Worm (Caenorhabditis elegans) whole organism, young adult: ENCODE results near the gene ceh-23.

Source experiments
- B0261.1 ChIP-seq: sonication (generic microtip); optimal IDR thresholded peaks from 2 replicates; lab custom pipeline; 2016; ENCODE audit warnings: mild to moderate bottlenecking, missing genetic modification characterization, moderate library complexity, missing compliant biosample characterization
- K11D2.4 ChIP-seq: fragments of 200-800 bp; sonication (Bioruptor generic); IDR thresholded peaks from 2 replicates; pipeline ENCODE4 v1.3.6; 2022; ENCODE audit warnings: missing genetic modification reagents, missing genetic modification characterization, missing compliant biosample characterization
- attf-6 ChIP-seq: fragments of 200-800 bp; sonication (Bioruptor generic); IDR thresholded peaks from 2 replicates; pipeline ENCODE4 v1.3.6; 2022; ENCODE audit warnings: missing genetic modification reagents, missing genetic modification characterization, missing compliant biosample characterization
- ets-4 ChIP-seq: fragments of 200-800 bp; sonication (Bioruptor generic); optimal IDR thresholded peaks from 2 replicates; lab custom pipeline; 2018; ENCODE audit warnings: mild to moderate bottlenecking, missing genetic modification characterization, missing compliant biosample characterization
- hrde-1 ChIP-seq: sonication (generic microtip); optimal IDR thresholded peaks from 2 replicates; lab custom pipeline; 2016; ENCODE audit warnings: missing genetic modification characterization, mild to moderate bottlenecking, missing compliant biosample characterization, moderate library complexity, missing genotype, missing genetic modification reagents, borderline replicate concordance
- madf-3 ChIP-seq: fragments of 200-800 bp; sonication (Bioruptor generic); IDR thresholded peaks from 2 replicates; pipeline ENCODE4 v1.3.6; 2022; ENCODE audit warnings: missing genetic modification reagents, missing genetic modification characterization, missing compliant biosample characterization
- nfyb-1 ChIP-seq: fragments of 200-800 bp; sonication (Bioruptor generic); IDR thresholded peaks from 2 replicates; pipeline ENCODE4 v1.3.6; 2022; ENCODE audit warnings: missing genetic modification reagents, missing genetic modification characterization, missing compliant biosample characterization
- pha-4 ChIP-seq: fragments of 150-350 bp; sonication (generic microtip); optimal IDR thresholded peaks from 2 replicates; lab custom pipeline; 2014; ENCODE audit warnings: missing biosample characterization, missing genetic modification reagents, missing genetic modification characterization
- snpc-1.3 ChIP-seq: sonication (generic microtip); optimal IDR thresholded peaks from 2 replicates; lab custom pipeline; 2017; ENCODE audit warnings: missing genetic modification characterization, mild to moderate bottlenecking, missing compliant biosample characterization, antibody characterized with exemption, moderate library complexity, missing genotype, missing genetic modification reagents; ENCODE audit not compliant: insufficient read depth
- snpc-4 ChIP-seq, 5 experiments: fragments of 150-350 bp in 1 of 5; sonication (generic microtip) in 4 of 5; optimal IDR thresholded peaks; 2 replicates each; lab custom pipeline; 2014 to 2018; ENCODE audit warnings: missing genetic modification characterization in 5 of 5, missing biosample characterization in 3 of 5, antibody characterized with exemption in 2 of 5, mild to moderate bottlenecking in 2 of 5, missing compliant biosample characterization in 2 of 5, missing genotype in 2 of 5, moderate library complexity in 2 of 5, missing genetic modification reagents in 1 of 5
- unc-62 ChIP-seq: fragments of 150-350 bp; optimal IDR thresholded peaks from 2 replicates; lab custom pipeline; 2014; ENCODE audit warnings: missing biosample characterization, missing genetic modification reagents, missing genetic modification characterization
- xnd-1 ChIP-seq: sonication (generic microtip); optimal IDR thresholded peaks from 2 replicates; lab custom pipeline; 2016; ENCODE audit warnings: missing genotype, missing genetic modification reagents, missing genetic modification characterization, missing compliant biosample characterization

DNA sequence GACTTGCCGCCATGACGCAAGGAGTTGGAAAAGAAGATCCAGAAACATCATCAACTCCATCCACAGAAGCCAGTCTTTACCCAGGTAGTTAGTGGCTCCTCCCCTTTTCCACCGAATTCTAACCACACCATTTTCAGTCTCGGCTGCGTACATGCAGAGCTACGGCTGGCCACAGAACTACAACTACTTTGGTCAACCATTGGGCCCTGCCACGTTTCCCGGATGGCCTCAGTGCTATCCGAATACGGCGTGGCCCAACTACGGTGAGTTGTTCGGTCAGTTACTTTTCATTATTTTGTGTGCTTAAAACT lies 24.4 kb upstream of the ceh-23 start:
- TF ChIP-seq unc-62 (GFP tag; lab: Kevin White, UChicago) = no peak
- TF ChIP-seq snpc-1.3 = no peak
- TF ChIP-seq xnd-1 = no peak
- TF ChIP-seq attf-6 (GFP tag; lab: Robert Waterston, UW) = no peak
- TF ChIP-seq K11D2.4 = no peak
- no peak for TF ChIP-seq snpc-4 (GFP tag; optimal IDR thresholded peaks at IDR 0.05; lab: Kevin White, UChicago)
- TF ChIP-seq snpc-4 (tag; optimal IDR thresholded peaks at IDR 0.05; lab: Kevin White, UChicago) = no peak
- TF ChIP-seq nfyb-1 = no peak
- TF ChIP-seq pha-4 = no peak
- TF ChIP-seq madf-3 (GFP tag; lab: Robert Waterston, UW) = no peak
- TF ChIP-seq B0261.1 (tag; lab: Kevin White, UChicago) = no peak
- TF ChIP-seq ets-4 (GFP tag; lab: Kevin White, UChicago) = no peak
- no peak for TF ChIP-seq hrde-1
